Worm (Caenorhabditis elegans) whole organism, L4 larva: ENCODE results near the gene F13D12.3.

ENCODE experiments used
- daf-12 ChIP-seq: fragments of 150-350 bp; optimal IDR thresholded peaks from 2 replicates; lab custom pipeline; 2014; ENCODE audit warnings: missing biosample characterization, missing genetic modification reagents, missing genetic modification characterization
- mep-1 ChIP-seq: fragments of 150-350 bp; sonication (generic microtip); optimal IDR thresholded peaks from 3 replicates; lab custom pipeline; 2014; ENCODE audit warnings: missing biosample characterization, missing genetic modification characterization
- nhr-237 ChIP-seq: sonication (generic microtip); optimal IDR thresholded peaks from 2 replicates; lab custom pipeline; 2017; ENCODE audit warnings: missing biosample characterization, missing genetic modification characterization
- nhr-28 ChIP-seq: fragments of 150-350 bp; optimal IDR thresholded peaks from 2 replicates; lab custom pipeline; 2014; ENCODE audit warnings: missing biosample characterization, missing genetic modification characterization
- nhr-76 ChIP-seq: fragments of 150-350 bp; optimal IDR thresholded peaks from 2 replicates; lab custom pipeline; 2014; ENCODE audit warnings: missing biosample characterization, missing genetic modification characterization
- nhr-77 ChIP-seq: fragments of 150-350 bp; optimal IDR thresholded peaks from 2 replicates; lab custom pipeline; 2014; ENCODE audit warnings: missing biosample characterization, missing genetic modification characterization
- rbr-2 ChIP-seq: sonication (generic microtip); optimal IDR thresholded peaks from 2 replicates; lab custom pipeline; 2016; ENCODE audit warnings: missing genotype, missing genetic modification characterization, missing compliant biosample characterization
- sdz-12 ChIP-seq: fragments of 200-800 bp; sonication (Bioruptor generic); optimal IDR thresholded peaks from 2 replicates; lab custom pipeline; 2018; ENCODE audit warnings: mild to moderate bottlenecking, missing genetic modification characterization, missing compliant biosample characterization
- skn-1 ChIP-seq: fragments of 150-350 bp; optimal IDR thresholded peaks from 2 replicates; lab custom pipeline; 2014; ENCODE audit warnings: missing biosample characterization, missing genetic modification characterization
- ztf-11 ChIP-seq: fragments of 150-350 bp; optimal IDR thresholded peaks from 2 replicates; lab custom pipeline; 2014; ENCODE audit warnings: missing biosample characterization, missing genetic modification characterization

ce11 chrII:11700200-11700599 lies 20.0 kb upstream of the F13D12.3 start, which contains the start of gene inos-1:
- no peak for TF ChIP-seq sdz-12 (GFP tag; lab: Kevin White, UChicago)
- no peak for TF ChIP-seq nhr-76 (tag; lab: Kevin White, UChicago)
- TF ChIP-seq mep-1 (tag; lab: Kevin White, UChicago) = no peak
- no peak for TF ChIP-seq nhr-77 (tag; lab: Kevin White, UChicago)
- no peak for TF ChIP-seq nhr-237 (tag; lab: Kevin White, UChicago)
- TF ChIP-seq skn-1 (tag; lab: Kevin White, UChicago) = no peak
- no peak for TF ChIP-seq ztf-11 (tag; lab: Kevin White, UChicago)
- no peak for TF ChIP-seq daf-12
- no peak for TF ChIP-seq rbr-2 (tag; lab: Kevin White, UChicago)
- no peak for TF ChIP-seq nhr-28
